Fruit fly (Drosophila melanogaster) Kc167 (cell line): ENCODE measurements around the gene CG9747.

Source experiments
- Sin3A ChIP-seq: fragments of >200 bp; optimal IDR thresholded peaks from 2 replicates; lab custom pipeline; 2018; ENCODE audit warnings: missing external identifiers
- h ChIP-seq: fragments of >200 bp; optimal IDR thresholded peaks from 3 replicates; lab custom pipeline; 2018; ENCODE audit warnings: missing external identifiers
- insv ChIP-seq: fragments of >200 bp; optimal IDR thresholded peaks from 3 replicates; lab custom pipeline; 2018; ENCODE audit warnings: missing external identifiers

DNA sequence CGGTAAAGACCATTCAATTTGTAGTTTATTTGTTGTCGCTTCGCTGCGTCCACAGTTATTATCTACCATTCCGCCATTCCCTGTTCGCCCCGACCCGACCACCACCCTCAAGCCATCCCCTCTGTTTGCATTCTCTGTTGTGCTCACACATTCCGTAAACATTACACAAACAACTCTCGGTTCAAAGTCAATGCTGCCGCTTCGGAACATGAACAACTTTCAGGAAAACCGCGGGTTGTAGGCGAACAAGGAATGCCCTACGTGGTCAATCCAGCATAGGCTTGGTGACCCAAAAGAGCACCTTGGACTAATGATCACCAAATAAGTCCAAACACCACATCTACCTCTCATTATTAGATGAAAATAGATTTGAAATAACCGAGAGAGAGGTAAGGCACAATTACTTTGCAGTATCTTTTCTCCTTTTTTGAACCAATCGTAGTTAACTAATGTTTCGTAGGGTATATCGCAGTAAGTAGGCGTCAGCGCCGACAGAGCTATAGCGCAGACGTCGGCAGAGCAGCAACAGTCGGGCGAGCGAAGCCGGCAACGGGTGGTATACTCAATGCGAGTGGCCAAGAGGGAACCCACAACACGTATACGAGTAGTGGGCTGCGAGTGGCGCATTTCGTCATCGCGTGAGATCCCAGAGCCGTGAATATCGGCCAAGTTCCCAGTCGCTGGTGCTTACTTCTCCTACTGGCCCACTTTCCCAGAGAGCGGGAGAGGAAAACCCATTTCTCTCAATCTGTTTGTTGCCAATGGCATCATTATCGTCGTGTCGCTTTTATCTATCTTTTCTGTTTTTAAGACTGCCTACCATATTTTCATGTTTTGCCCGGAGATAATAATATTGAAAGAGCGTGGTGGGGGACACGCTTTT is 12.3 kb upstream of the CG9747 start:
- TF ChIP-seq insv (no peak), Sin3A (no peak), h (lab: Kevin White, UChicago) (no peak)
